Worm (Caenorhabditis elegans) whole organism, L3 larva: ENCODE measurements around the gene wdfy-3.

Source experiments
- R02D3.7 ChIP-seq: fragments of 150-350 bp; optimal IDR thresholded peaks from 2 replicates; lab custom pipeline; 2014; ENCODE audit warnings: missing biosample characterization, missing genetic modification characterization
- ama-1 ChIP-seq: fragments of 150-350 bp; optimal IDR thresholded peaks from 2 replicates; lab custom pipeline; 2018
- ceh-16 ChIP-seq: sonication (generic microtip); optimal IDR thresholded peaks from 2 replicates; lab custom pipeline; 2017; ENCODE audit warnings: missing biosample characterization, missing genetic modification characterization
- ceh-9 ChIP-seq: sonication (generic microtip); optimal IDR thresholded peaks from 2 replicates; lab custom pipeline; 2018; ENCODE audit warnings: missing biosample characterization, missing genetic modification characterization
- daf-12 ChIP-seq: fragments of 150-350 bp; optimal IDR thresholded peaks from 2 replicates; lab custom pipeline; 2014; ENCODE audit warnings: missing biosample characterization, missing genetic modification reagents, missing genetic modification characterization
- egl-5 ChIP-seq: fragments of 150-350 bp; optimal IDR thresholded peaks from 2 replicates; lab custom pipeline; 2017; ENCODE audit warnings: missing biosample characterization, missing genetic modification reagents, missing genetic modification characterization, inconsistent platforms
- elt-1 ChIP-seq: fragments of 150-350 bp; optimal IDR thresholded peaks from 2 replicates; lab custom pipeline; 2014; ENCODE audit warnings: missing biosample characterization, missing genetic modification characterization
- elt-2 ChIP-seq: sonication (generic microtip); optimal IDR thresholded peaks from 2 replicates; lab custom pipeline; 2016; ENCODE audit warnings: missing genetic modification reagents, mild to moderate bottlenecking, missing genetic modification characterization, missing compliant biosample characterization
- elt-3 ChIP-seq, 3 experiments: fragments of 150-350 bp in 1 of 3; sonication (generic microtip) in 2 of 3; optimal IDR thresholded peaks; 2 replicates in 2 of 3; 4 replicates in 1 of 3; lab custom pipeline; 2014 to 2017; ENCODE audit warnings: missing biosample characterization in 3 of 3, missing genetic modification characterization in 3 of 3
- eor-1 ChIP-seq, 2 experiments: fragments of 150-350 bp; optimal IDR thresholded peaks; 2 replicates each; lab custom pipeline; 2014 to 2018; ENCODE audit warnings: missing biosample characterization in 2 of 2, missing genetic modification characterization in 2 of 2
- fos-1 ChIP-seq: fragments of 150-350 bp; optimal IDR thresholded peaks from 2 replicates; lab custom pipeline; 2014; ENCODE audit warnings: missing biosample characterization, missing genetic modification characterization
- hmg-11 ChIP-seq: sonication (generic microtip); optimal IDR thresholded peaks from 2 replicates; lab custom pipeline; 2016; ENCODE audit warnings: missing genetic modification characterization, missing compliant biosample characterization
- jun-1 ChIP-seq: fragments of 150-350 bp; optimal IDR thresholded peaks from 2 replicates; lab custom pipeline; 2014; ENCODE audit warnings: missing biosample characterization, missing genetic modification reagents, missing genetic modification characterization
- lin-15B ChIP-seq: fragments of 150-350 bp; optimal IDR thresholded peaks from 2 replicates; lab custom pipeline; 2014; ENCODE audit warnings: missing biosample characterization, missing genetic modification characterization
- lin-39 ChIP-seq: fragments of 150-350 bp; optimal IDR thresholded peaks from 2 replicates; lab custom pipeline; 2018; ENCODE audit warnings: missing biosample characterization, missing genetic modification reagents, missing genetic modification characterization
- lsy-12 ChIP-seq: sonication (generic microtip); optimal IDR thresholded peaks from 2 replicates; lab custom pipeline; 2016; ENCODE audit warnings: mild to moderate bottlenecking, missing genetic modification characterization, missing compliant biosample characterization
- mdl-1 ChIP-seq: fragments of 150-350 bp; optimal IDR thresholded peaks from 2 replicates; lab custom pipeline; 2014; ENCODE audit warnings: missing biosample characterization, missing genetic modification characterization
- mml-1 ChIP-seq: fragments of 150-350 bp; sonication (generic microtip); optimal IDR thresholded peaks from 3 replicates; lab custom pipeline; 2014; ENCODE audit warnings: missing biosample characterization, missing genetic modification characterization
- nfya-1 ChIP-seq: sonication (generic microtip); optimal IDR thresholded peaks from 2 replicates; lab custom pipeline; 2017; ENCODE audit warnings: missing genetic modification characterization, mild to moderate bottlenecking, missing compliant biosample characterization, antibody characterized with exemption, moderate library complexity; ENCODE audit not compliant: insufficient read depth
- nhr-12 ChIP-seq: fragments of 150-350 bp; optimal IDR thresholded peaks from 2 replicates; lab custom pipeline; 2014; ENCODE audit warnings: missing biosample characterization, missing genetic modification characterization
- nhr-237 ChIP-seq: fragments of 150-350 bp; optimal IDR thresholded peaks from 2 replicates; lab custom pipeline; 2014; ENCODE audit warnings: missing biosample characterization, missing genetic modification characterization
- nhr-25 ChIP-seq: sonication (generic microtip); optimal IDR thresholded peaks from 2 replicates; lab custom pipeline; 2017; ENCODE audit warnings: missing biosample characterization, missing genetic modification characterization
- nhr-28 ChIP-seq: fragments of 150-350 bp; optimal IDR thresholded peaks from 2 replicates; lab custom pipeline; 2014; ENCODE audit warnings: missing biosample characterization, missing genetic modification characterization
- nhr-43 ChIP-seq: sonication (generic microtip); optimal IDR thresholded peaks from 2 replicates; lab custom pipeline; 2016; ENCODE audit warnings: mild to moderate bottlenecking, missing genetic modification characterization, missing compliant biosample characterization; ENCODE audit not compliant: poor library complexity, severe bottlenecking
- nhr-67 ChIP-seq: fragments of 150-350 bp; optimal IDR thresholded peaks from 2 replicates; lab custom pipeline; 2014; ENCODE audit warnings: missing biosample characterization, missing genetic modification characterization
- nhr-76 ChIP-seq: fragments of 150-350 bp; sonication (generic microtip); optimal IDR thresholded peaks from 5 replicates; lab custom pipeline; 2014; ENCODE audit warnings: missing biosample characterization, missing genetic modification characterization
- nhr-77 ChIP-seq: fragments of 150-350 bp; optimal IDR thresholded peaks from 2 replicates; lab custom pipeline; 2014; ENCODE audit warnings: missing biosample characterization, missing genetic modification characterization
- pha-4 ChIP-seq: fragments of 150-350 bp; optimal IDR thresholded peaks from 2 replicates; lab custom pipeline; 2014; ENCODE audit warnings: missing biosample characterization, missing genetic modification reagents, missing genetic modification characterization
- pqm-1 ChIP-seq: fragments of 150-350 bp; optimal IDR thresholded peaks from 2 replicates; lab custom pipeline; 2017; ENCODE audit warnings: missing biosample characterization, missing genetic modification characterization, inconsistent platforms
- sea-2 ChIP-seq: fragments of 150-350 bp; sonication (generic microtip); optimal IDR thresholded peaks from 4 replicates; lab custom pipeline; 2014; ENCODE audit warnings: missing biosample characterization, missing genetic modification reagents, missing genetic modification characterization
- skn-1 ChIP-seq: fragments of 150-350 bp; optimal IDR thresholded peaks from 2 replicates; lab custom pipeline; 2014; ENCODE audit warnings: missing biosample characterization, missing genetic modification characterization
- snpc-4 ChIP-seq: fragments of 150-350 bp; optimal IDR thresholded peaks from 2 replicates; lab custom pipeline; 2014; ENCODE audit warnings: missing biosample characterization, missing genetic modification characterization
- tbx-2 ChIP-seq: sonication (generic microtip); optimal IDR thresholded peaks from 2 replicates; lab custom pipeline; 2016; ENCODE audit warnings: mild to moderate bottlenecking, missing genetic modification characterization, missing compliant biosample characterization
- unc-39 ChIP-seq: sonication (generic microtip); optimal IDR thresholded peaks from 4 replicates; lab custom pipeline; 2017; ENCODE audit warnings: missing biosample characterization, missing genetic modification characterization
- zag-1 ChIP-seq: fragments of 150-350 bp; optimal IDR thresholded peaks from 2 replicates; lab custom pipeline; 2014; ENCODE audit warnings: missing biosample characterization, missing genetic modification characterization
- ztf-11 ChIP-seq: fragments of 150-350 bp; optimal IDR thresholded peaks from 2 replicates; lab custom pipeline; 2014; ENCODE audit warnings: missing biosample characterization, missing genetic modification characterization
- ztf-4 ChIP-seq: fragments of 150-350 bp; optimal IDR thresholded peaks from 2 replicates; lab custom pipeline; 2014; ENCODE audit warnings: missing biosample characterization, missing genetic modification characterization

wdfy-3 gene

ce11 chrIV:12653094-12653493 is at the start of gene wdfy-3, which contains the start of gene C26H9A.4:
TSS of gene wdfy-3 (plus strand) at chrIV:12653401.
TSS of gene C26H9A.4 (plus strand) at chrIV:12653410.
- TF ChIP-seq lin-15B (tag; lab: Kevin White, UChicago) = peak; percentile 35
- no peak for TF ChIP-seq nhr-67 (tag; lab: Kevin White, UChicago)
- TF ChIP-seq fos-1 (tag; lab: Kevin White, UChicago) = no peak
- peak; percentile 11 for TF ChIP-seq nfya-1 (tag; lab: Kevin White, UChicago)
- TF ChIP-seq ztf-11 (tag; lab: Kevin White, UChicago) = no peak
- no peak for TF ChIP-seq pqm-1 (tag; lab: Kevin White, UChicago)
- TF ChIP-seq lin-39 (tag; lab: Kevin White, UChicago) = no peak
- TF ChIP-seq elt-1 (tag; lab: Kevin White, UChicago) = no peak
- no peak for TF ChIP-seq daf-12 (tag; lab: Kevin White, UChicago)
- no peak for TF ChIP-seq mdl-1 (tag; lab: Kevin White, UChicago)
- TF ChIP-seq tbx-2 (tag; lab: Kevin White, UChicago) = no peak
- TF ChIP-seq ztf-4 (tag; lab: Kevin White, UChicago) = no peak
- no peak for TF ChIP-seq nhr-12
- TF ChIP-seq hmg-11 (tag; lab: Kevin White, UChicago) = peak; percentile 45
- no peak for TF ChIP-seq jun-1 (tag; lab: Kevin White, UChicago)
- TF ChIP-seq snpc-4 (tag; lab: Kevin White, UChicago) = peak; percentile 3

ce11 chrIV:12605401-12605800 is 47.8 kb upstream of the wdfy-3 start, which contains the start of gene Y55D9A.2:
TSS of gene Y55D9A.2 (minus strand) at chrIV:12605431.
- TF ChIP-seq nhr-28 (tag; lab: Kevin White, UChicago) (no peak), nhr-76 (no peak), lin-39 (tag; lab: Kevin White, UChicago) (no peak), unc-39 (tag; lab: Kevin White, UChicago) (no peak), ceh-16 (tag; lab: Kevin White, UChicago) (no peak), R02D3.7 (no peak), ceh-9 (tag; lab: Kevin White, UChicago) (no peak), ama-1 (no peak), pha-4 (tag; lab: Kevin White, UChicago) (peak; percentile 57), nhr-237 (no peak), nfya-1 (tag; lab: Kevin White, UChicago) (peak; percentile 38), egl-5 (no peak), nhr-25 (peak; percentile 11), elt-3 (tag; optimal IDR thresholded peaks at IDR 0.05; lab: Kevin White, UChicago) (no peak), nhr-77 (no peak), tbx-2 (tag; lab: Kevin White, UChicago) (no peak), mdl-1 (tag; lab: Kevin White, UChicago) (no peak), hmg-11 (tag; lab: Kevin White, UChicago) (no peak), elt-2 (tag; lab: Kevin White, UChicago) (peak; percentile 14), pqm-1 (tag; lab: Kevin White, UChicago) (no peak), zag-1 (no peak), mml-1 (tag; lab: Kevin White, UChicago) (no peak), lin-15B (tag; lab: Kevin White, UChicago) (peak; percentile 79), snpc-4 (tag; lab: Kevin White, UChicago) (peak; percentile 15)
- TF ChIP-seq, all 47 proteins: peak for 6

DNA sequence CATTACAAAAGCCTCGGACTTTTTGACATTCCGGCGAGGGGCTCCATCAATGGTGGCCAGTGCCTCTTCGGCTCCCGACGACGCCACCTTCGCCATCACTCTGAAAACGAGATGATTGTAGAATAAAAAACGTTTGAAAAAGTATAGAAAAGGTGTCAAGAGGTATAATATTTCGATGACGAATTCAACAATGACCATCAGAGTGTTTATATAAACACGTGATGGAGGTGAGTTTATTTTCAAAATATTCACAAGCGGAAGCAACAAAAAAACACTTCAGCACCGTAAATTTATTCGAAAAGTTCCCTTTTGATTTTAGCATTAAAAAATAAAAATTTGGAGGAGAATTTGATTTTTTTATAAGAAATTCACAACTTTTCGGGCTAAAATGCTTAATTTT is 38.6 kb upstream of the wdfy-3 start, which contains the start of gene efa-6:
efa-6 (minus strand) TSS at position 101 of the 400 bp plus-strand sequence.
- no peak for TF ChIP-seq sea-2 (GFP tag; lab: Kevin White, UChicago)
- no peak for TF ChIP-seq nfya-1 (tag; lab: Kevin White, UChicago)
- TF ChIP-seq mdl-1 (tag; lab: Kevin White, UChicago) = no peak

DNA sequence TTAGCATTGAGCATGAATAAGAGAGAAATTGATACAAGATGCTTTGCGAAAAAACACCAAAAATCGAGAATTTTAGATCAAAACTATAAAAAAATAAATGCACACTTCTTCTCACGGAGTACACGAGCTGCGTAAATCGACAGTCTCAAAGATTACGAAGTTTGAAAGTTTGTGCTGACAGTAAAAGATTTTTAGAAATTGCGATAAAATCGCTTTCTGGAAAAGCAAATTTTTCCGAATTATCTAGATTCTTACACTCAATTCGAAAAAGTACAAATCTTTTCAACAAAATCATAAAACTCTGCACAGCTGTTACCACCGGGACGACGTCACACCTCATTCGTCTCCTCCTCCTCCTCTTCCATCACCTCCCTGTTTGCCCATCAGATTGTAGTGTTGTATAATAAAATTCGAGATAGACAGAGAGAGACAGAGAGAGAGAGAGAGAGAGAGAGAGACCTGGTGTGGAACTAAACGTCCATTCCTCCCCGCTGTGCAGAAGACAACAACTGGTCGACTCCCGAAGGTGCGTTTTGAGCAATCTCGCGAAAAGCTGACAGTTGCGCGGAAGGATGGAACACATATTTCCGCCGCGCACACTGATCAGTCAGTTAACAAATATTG is 38.0 kb upstream of the wdfy-3 start:
- TF ChIP-seq jun-1 (tag; lab: Kevin White, UChicago) (no peak), daf-12 (tag; lab: Kevin White, UChicago) (no peak), tbx-2 (tag; lab: Kevin White, UChicago) (no peak), hmg-11 (tag; lab: Kevin White, UChicago) (no peak), nhr-25 (no peak), pha-4 (tag; lab: Kevin White, UChicago) (no peak), skn-1 (tag; lab: Kevin White, UChicago) (no peak), eor-1 (tag; optimal IDR thresholded peaks at IDR 0.05; lab: Kevin White, UChicago) (no peak), lsy-12 (tag; lab: Kevin White, UChicago) (no peak), nhr-43 (tag; lab: Kevin White, UChicago) (no peak), nhr-76 (no peak), nfya-1 (tag; lab: Kevin White, UChicago) (peak; percentile 15), egl-5 (peak; percentile 82), elt-2 (tag; lab: Kevin White, UChicago) (no peak), sea-2 (GFP tag; lab: Kevin White, UChicago) (no peak), elt-1 (tag; lab: Kevin White, UChicago) (no peak)
